Worm (Caenorhabditis elegans) whole organism, mixed stage, embryonic: Measurements from ENCODE around the gene W04G3.11.

Experiments
- M03D4.4 ChIP-seq: sonication (generic microtip); optimal IDR thresholded peaks from 2 replicates; lab custom pipeline; 2017; ENCODE audit warnings: mild to moderate bottlenecking, missing genetic modification characterization, missing compliant biosample characterization
- bed-3 ChIP-seq: fragments of 200-800 bp; sonication (Bioruptor generic); optimal IDR thresholded peaks from 3 replicates; lab custom pipeline; 2018; ENCODE audit warnings: mild to moderate bottlenecking, missing genetic modification characterization, moderate library complexity, missing compliant biosample characterization
- blmp-1 ChIP-seq: fragments of 150-350 bp; optimal IDR thresholded peaks from 2 replicates; lab custom pipeline; 2014; ENCODE audit warnings: missing biosample characterization, missing genetic modification characterization
- ceh-39 ChIP-seq: fragments of 150-350 bp; optimal IDR thresholded peaks from 2 replicates; lab custom pipeline; 2014; ENCODE audit warnings: missing biosample characterization, missing genetic modification characterization
- ceh-43 ChIP-seq: fragments of 200-800 bp; sonication (Bioruptor generic); optimal IDR thresholded peaks from 2 replicates; lab custom pipeline; 2018; ENCODE audit warnings: mild to moderate bottlenecking, missing genetic modification characterization, moderate library complexity, missing compliant biosample characterization
- ceh-83 ChIP-seq: fragments of 200-800 bp; sonication (Bioruptor generic); optimal IDR thresholded peaks from 2 replicates; lab custom pipeline; 2018; ENCODE audit warnings: mild to moderate bottlenecking, missing genetic modification characterization, missing compliant biosample characterization
- ces-1 ChIP-seq: fragments of 150-350 bp; optimal IDR thresholded peaks from 2 replicates; lab custom pipeline; 2014; ENCODE audit warnings: missing biosample characterization, missing genetic modification reagents, missing genetic modification characterization
- cnd-1 ChIP-seq: fragments of 200-800 bp; sonication (Bioruptor generic); optimal IDR thresholded peaks from 2 replicates; lab custom pipeline; 2018; ENCODE audit warnings: mild to moderate bottlenecking, missing genetic modification characterization, missing compliant biosample characterization
- elt-1 ChIP-seq: sonication (generic microtip); optimal IDR thresholded peaks from 2 replicates; lab custom pipeline; 2017; ENCODE audit warnings: missing genetic modification characterization, mild to moderate bottlenecking, missing compliant biosample characterization, antibody characterized with exemption, moderate library complexity, borderline replicate concordance; ENCODE audit not compliant: insufficient read depth
- elt-3 ChIP-seq: fragments of 150-350 bp; optimal IDR thresholded peaks from 2 replicates; lab custom pipeline; 2014; ENCODE audit warnings: missing biosample characterization, missing genetic modification characterization
- flh-1 ChIP-seq: fragments of 200-800 bp; sonication (Bioruptor generic); optimal IDR thresholded peaks from 2 replicates; lab custom pipeline; 2018; ENCODE audit warnings: mild to moderate bottlenecking, missing genetic modification characterization, moderate library complexity, missing compliant biosample characterization
- ham-2 ChIP-seq: fragments of 200-800 bp; sonication (Bioruptor generic); optimal IDR thresholded peaks from 2 replicates; lab custom pipeline; 2018; ENCODE audit warnings: mild to moderate bottlenecking, missing genetic modification characterization, missing compliant biosample characterization
- hlh-1 ChIP-seq: fragments of 150-350 bp; optimal IDR thresholded peaks from 2 replicates; lab custom pipeline; 2014; ENCODE audit warnings: missing biosample characterization, missing genetic modification reagents, missing genetic modification characterization
- lin-32 ChIP-seq: fragments of 200-800 bp; sonication (Bioruptor generic); optimal IDR thresholded peaks from 2 replicates; lab custom pipeline; 2018; ENCODE audit warnings: mild to moderate bottlenecking, missing genetic modification characterization, missing compliant biosample characterization
- lsy-2 ChIP-seq: fragments of 150-350 bp; optimal IDR thresholded peaks from 2 replicates; lab custom pipeline; 2014; ENCODE audit warnings: missing biosample characterization, missing genetic modification characterization
- mab-5 ChIP-seq: fragments of 150-350 bp; optimal IDR thresholded peaks from 2 replicates; lab custom pipeline; 2014; ENCODE audit warnings: missing biosample characterization, missing genetic modification characterization
- mep-1 ChIP-seq: fragments of 150-350 bp; optimal IDR thresholded peaks from 2 replicates; lab custom pipeline; 2017; ENCODE audit warnings: missing biosample characterization, missing genetic modification reagents, missing genetic modification characterization, inconsistent platforms
- mls-2 ChIP-seq: sonication (generic microtip); optimal IDR thresholded peaks from 2 replicates; lab custom pipeline; 2016; ENCODE audit warnings: mild to moderate bottlenecking, missing genetic modification characterization, moderate library complexity, missing compliant biosample characterization
- nhr-12 ChIP-seq: fragments of 150-350 bp; optimal IDR thresholded peaks from 2 replicates; lab custom pipeline; 2014; ENCODE audit warnings: missing biosample characterization, missing genetic modification characterization
- nhr-2 ChIP-seq: fragments of 150-350 bp; optimal IDR thresholded peaks from 2 replicates; lab custom pipeline; 2014; ENCODE audit warnings: missing biosample characterization, missing genetic modification characterization
- nhr-237 ChIP-seq: fragments of 150-350 bp; optimal IDR thresholded peaks from 2 replicates; lab custom pipeline; 2014; ENCODE audit warnings: missing biosample characterization, missing genetic modification characterization
- nhr-28 ChIP-seq: fragments of 150-350 bp; optimal IDR thresholded peaks from 2 replicates; lab custom pipeline; 2014; ENCODE audit warnings: missing biosample characterization, missing genetic modification characterization
- nhr-76 ChIP-seq: sonication (generic microtip); optimal IDR thresholded peaks from 2 replicates; lab custom pipeline; 2017; ENCODE audit warnings: missing biosample characterization, missing genetic modification characterization
- pha-4 ChIP-seq: fragments of 150-350 bp; optimal IDR thresholded peaks from 2 replicates; lab custom pipeline; 2018; ENCODE audit warnings: missing biosample characterization, missing genetic modification reagents, missing genetic modification characterization
- sem-2 ChIP-seq: fragments of 200-800 bp; sonication (Bioruptor generic); optimal IDR thresholded peaks from 2 replicates; lab custom pipeline; 2018; ENCODE audit warnings: mild to moderate bottlenecking, missing genetic modification characterization, missing compliant biosample characterization
- snpc-4 ChIP-seq: fragments of 150-350 bp; optimal IDR thresholded peaks from 2 replicates; lab custom pipeline; 2014; ENCODE audit warnings: missing biosample characterization, missing genetic modification characterization
- sptf-1 ChIP-seq: sonication (generic microtip); optimal IDR thresholded peaks from 2 replicates; lab custom pipeline; 2017; ENCODE audit warnings: mild to moderate bottlenecking, missing genetic modification characterization, moderate library complexity, missing compliant biosample characterization
- tbx-8 ChIP-seq: fragments of 200-800 bp; sonication (Bioruptor generic); optimal IDR thresholded peaks from 2 replicates; lab custom pipeline; 2018; ENCODE audit warnings: mild to moderate bottlenecking, missing genetic modification characterization, moderate library complexity, missing compliant biosample characterization
- unc-120 ChIP-seq: sonication (generic microtip); optimal IDR thresholded peaks from 2 replicates; lab custom pipeline; 2017; ENCODE audit warnings: missing genetic modification characterization, missing compliant biosample characterization; ENCODE audit not compliant: poor library complexity, severe bottlenecking
- unc-39 ChIP-seq: fragments of 150-350 bp; optimal IDR thresholded peaks from 2 replicates; lab custom pipeline; 2014; ENCODE audit warnings: missing biosample characterization, missing genetic modification characterization
- unc-62 ChIP-seq: fragments of 150-350 bp; optimal IDR thresholded peaks from 2 replicates; lab custom pipeline; 2014; ENCODE audit warnings: missing biosample characterization, missing genetic modification reagents, missing genetic modification characterization
- zip-8 ChIP-seq: fragments of 150-350 bp; optimal IDR thresholded peaks from 2 replicates; lab custom pipeline; 2014; ENCODE audit warnings: missing biosample characterization, missing genetic modification characterization

W04G3.11 gene

DNA sequence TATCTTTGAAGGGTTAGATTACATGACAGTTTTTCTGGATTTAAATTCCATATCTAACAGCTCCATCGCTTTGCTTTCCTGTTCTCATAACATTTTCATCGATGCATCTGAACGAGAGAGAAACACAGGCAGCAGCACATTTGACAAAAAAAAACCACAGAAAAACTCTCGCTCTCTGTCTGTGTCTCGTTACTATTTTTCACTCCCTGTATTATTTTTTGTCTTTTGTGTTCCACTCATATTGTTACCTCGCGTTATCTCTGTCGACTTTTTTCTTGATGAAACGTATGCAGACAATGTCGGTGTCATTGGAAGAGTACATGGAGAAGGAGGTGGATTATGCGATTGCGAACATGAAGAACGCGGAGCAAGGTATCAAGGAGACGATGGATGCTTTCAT lies at the start of gene W04G3.11:
W04G3.11 (plus strand) TSS at position 244 of the 400 bp plus-strand sequence.
- TF ChIP-seq mep-1 (tag; lab: Kevin White, UChicago) (no peak), hlh-1 (tag; lab: Kevin White, UChicago) (no peak), lin-32 (GFP tag; lab: Kevin White, UChicago) (no peak), tbx-8 (GFP tag; lab: Kevin White, UChicago) (no peak), ces-1 (GFP tag; lab: Kevin White, UChicago) (no peak), mab-5 (no peak), unc-120 (tag; lab: Kevin White, UChicago) (no peak), zip-8 (tag; lab: Kevin White, UChicago) (no peak), M03D4.4 (tag; lab: Kevin White, UChicago) (no peak), flh-1 (GFP tag; lab: Kevin White, UChicago) (no peak), mls-2 (tag; lab: Kevin White, UChicago) (no peak), ceh-43 (no peak), ceh-83 (GFP tag; lab: Kevin White, UChicago) (no peak), elt-3 (no peak), nhr-237 (tag; lab: Kevin White, UChicago) (no peak), blmp-1 (no peak), sem-2 (no peak), ham-2 (GFP tag; lab: Kevin White, UChicago) (no peak), lsy-2 (tag; lab: Kevin White, UChicago) (no peak), nhr-12 (tag; lab: Kevin White, UChicago) (no peak)
- TF ChIP-seq, all 35 proteins: peak for 0

DNA sequence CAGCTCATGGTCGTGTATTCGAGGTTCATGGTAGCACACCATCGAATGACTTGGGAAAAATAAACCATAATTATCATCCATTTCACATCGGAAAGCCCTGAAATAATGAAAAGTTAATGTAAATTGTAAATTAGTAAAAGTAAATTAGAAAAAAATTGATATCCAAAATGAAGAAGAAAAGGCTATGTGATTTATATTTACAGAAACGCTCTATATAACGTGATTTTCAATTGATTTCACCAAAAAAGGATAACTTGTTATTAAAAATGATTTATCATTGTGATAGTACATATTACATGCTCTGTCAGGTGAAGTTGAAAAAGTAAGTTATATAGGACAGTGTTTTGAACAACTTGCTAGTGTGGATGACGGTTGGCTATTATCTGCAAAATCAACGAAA lies 46.2 kb upstream of the W04G3.11 start, which contains the start of gene C09F12.3:
C09F12.3 (minus strand) TSS at position 101 of the 400 bp plus-strand sequence.
- TF ChIP-seq unc-120 (tag; lab: Kevin White, UChicago): no peak
- TF ChIP-seq flh-1 (GFP tag; lab: Kevin White, UChicago): no peak
- no peak for TF ChIP-seq nhr-2
- TF ChIP-seq lsy-2 (tag; lab: Kevin White, UChicago): no peak
- TF ChIP-seq ces-1 (GFP tag; lab: Kevin White, UChicago): no peak
- no peak for TF ChIP-seq ham-2 (GFP tag; lab: Kevin White, UChicago)
- TF ChIP-seq elt-3: no peak
- no peak for TF ChIP-seq sptf-1 (tag; lab: Kevin White, UChicago)
- TF ChIP-seq hlh-1 (tag; lab: Kevin White, UChicago): no peak
- TF ChIP-seq lin-32 (GFP tag; lab: Kevin White, UChicago): no peak
- no peak for TF ChIP-seq ceh-39
- no peak for TF ChIP-seq mls-2 (tag; lab: Kevin White, UChicago)
- no peak for TF ChIP-seq ceh-43
- no peak for TF ChIP-seq unc-62 (GFP tag; lab: Kevin White, UChicago)
- TF ChIP-seq pha-4 (tag; lab: Kevin White, UChicago): no peak
- no peak for TF ChIP-seq cnd-1 (tag; lab: Kevin White, UChicago)
- TF ChIP-seq elt-1 (tag; lab: Kevin White, UChicago): no peak
- TF ChIP-seq sem-2: no peak

DNA sequence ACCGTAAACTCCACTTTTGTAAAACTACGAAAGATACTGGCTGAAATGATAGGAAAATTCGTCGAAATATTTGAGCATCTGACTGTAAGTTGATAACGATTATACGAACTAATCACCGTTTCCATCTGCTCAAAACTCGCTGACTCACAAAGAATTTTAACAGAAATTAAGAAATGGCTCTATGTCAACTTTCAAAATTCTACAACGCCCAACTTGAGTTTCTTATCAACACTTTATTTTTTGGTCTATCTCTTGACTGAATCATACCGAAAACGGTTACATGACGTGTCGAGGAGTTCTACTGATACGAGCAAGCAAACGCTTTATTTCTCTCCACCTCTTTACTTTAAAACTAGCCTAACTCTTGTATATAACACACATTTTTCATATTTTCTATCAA lies 41.8 kb upstream of the W04G3.11 start, which contains the start of gene clc-1:
clc-1 (plus strand) TSS at position 264 of the 400 bp plus-strand sequence.
- TF ChIP-seq tbx-8 (GFP tag; lab: Kevin White, UChicago): no peak
- TF ChIP-seq lin-32 (GFP tag; lab: Kevin White, UChicago): no peak
- TF ChIP-seq ceh-83 (GFP tag; lab: Kevin White, UChicago): no peak
- TF ChIP-seq lsy-2 (tag; lab: Kevin White, UChicago): no peak
- TF ChIP-seq mep-1 (tag; lab: Kevin White, UChicago): no peak
- no peak for TF ChIP-seq nhr-76 (tag; lab: Kevin White, UChicago)
- TF ChIP-seq nhr-237 (tag; lab: Kevin White, UChicago): no peak
- TF ChIP-seq unc-39 (tag; lab: Kevin White, UChicago): no peak
- no peak for TF ChIP-seq elt-3
- no peak for TF ChIP-seq ham-2 (GFP tag; lab: Kevin White, UChicago)
- TF ChIP-seq cnd-1 (tag; lab: Kevin White, UChicago): no peak
- no peak for TF ChIP-seq snpc-4
- no peak for TF ChIP-seq unc-62 (GFP tag; lab: Kevin White, UChicago)
- TF ChIP-seq ceh-43: no peak
- TF ChIP-seq pha-4 (tag; lab: Kevin White, UChicago): no peak

DNA sequence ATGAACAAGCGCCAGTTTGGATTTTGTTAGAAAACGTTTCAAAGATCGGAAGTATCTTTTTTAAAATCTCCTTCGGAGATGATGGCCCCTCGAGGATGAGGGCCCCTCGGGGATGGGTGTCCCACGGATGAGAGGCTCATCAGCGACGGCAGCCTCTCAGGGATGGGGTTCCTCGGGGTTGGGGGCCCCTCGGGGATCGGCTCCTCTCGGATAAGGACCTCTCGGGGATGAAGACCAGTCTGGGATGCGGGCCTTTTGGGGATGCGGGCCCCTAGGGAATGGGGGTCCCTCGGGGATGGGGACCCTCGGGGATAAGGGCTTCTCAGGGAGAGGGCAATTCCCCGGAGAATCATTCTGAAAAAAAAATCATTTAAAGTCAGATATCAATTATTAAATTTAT lies 38.7 kb upstream of the W04G3.11 start:
- TF ChIP-seq snpc-4: no peak

DNA sequence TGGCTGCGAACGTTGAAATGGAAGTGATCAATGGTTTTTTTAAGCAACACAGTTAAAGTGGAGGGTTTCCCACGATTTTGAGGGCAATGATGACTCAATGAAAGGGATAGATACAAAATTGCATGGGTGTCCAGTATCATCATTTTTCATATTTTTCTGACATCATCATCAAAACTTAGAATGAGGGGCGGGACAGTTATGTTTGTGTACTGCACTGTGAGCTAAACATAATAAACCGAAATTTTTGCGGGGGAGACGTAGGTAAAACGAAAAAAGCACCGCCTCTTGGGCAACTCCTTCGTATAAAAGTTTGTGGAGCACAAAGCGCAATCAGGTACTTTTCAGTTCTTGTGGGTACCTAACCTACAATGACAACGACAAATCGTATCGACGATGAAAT lies 35.4 kb upstream of the W04G3.11 start, which contains the start of gene C09F12.2:
C09F12.2 (plus strand) TSS at position 301 of the 400 bp plus-strand sequence.
- TF ChIP-seq pha-4 (tag; lab: Kevin White, UChicago) (no peak), cnd-1 (tag; lab: Kevin White, UChicago) (no peak), snpc-4 (no peak), bed-3 (no peak), ham-2 (GFP tag; lab: Kevin White, UChicago) (no peak), M03D4.4 (tag; lab: Kevin White, UChicago) (no peak), nhr-2 (no peak), unc-39 (tag; lab: Kevin White, UChicago) (no peak), nhr-28 (tag; lab: Kevin White, UChicago) (no peak), lsy-2 (tag; lab: Kevin White, UChicago) (no peak), zip-8 (tag; lab: Kevin White, UChicago) (no peak), mls-2 (tag; lab: Kevin White, UChicago) (no peak)
